Worm (Caenorhabditis elegans) whole organism, early embryonic: Measurements from ENCODE around the gene M117.1.

ENCODE experiments used
- ama-1 ChIP-seq: fragments of 150-350 bp; optimal IDR thresholded peaks from 2 replicates; lab custom pipeline; 2014
- ceh-13 ChIP-seq: fragments of 200-800 bp; sonication (Bioruptor generic); optimal IDR thresholded peaks from 2 replicates; lab custom pipeline; 2018; ENCODE audit warnings: mild to moderate bottlenecking, missing genetic modification characterization, missing compliant biosample characterization
- ceh-36 ChIP-seq: sonication (generic microtip); optimal IDR thresholded peaks from 2 replicates; lab custom pipeline; 2016; ENCODE audit warnings: missing genetic modification characterization, inconsistent platforms, missing compliant biosample characterization
- flt-1 ChIP-seq: fragments of 200-800 bp; sonication (Bioruptor generic); IDR thresholded peaks from 2 replicates; pipeline ENCODE4 v1.3.6; 2022; ENCODE audit warnings: missing genetic modification characterization, missing compliant biosample characterization
- hmbx-1 ChIP-seq: sonication (generic microtip); optimal IDR thresholded peaks from 2 replicates; lab custom pipeline; 2016; ENCODE audit warnings: mild to moderate bottlenecking, missing genetic modification characterization, missing compliant biosample characterization
- tra-4 ChIP-seq: sonication (generic microtip); optimal IDR thresholded peaks from 2 replicates; lab custom pipeline; 2017; ENCODE audit warnings: missing genetic modification characterization, missing compliant biosample characterization

ce11 chrIV:11772119-11772518, 41.9 kb upstream of the M117.1 start:
- TF ChIP-seq ama-1 (lab: Kevin White, UChicago): no peak
- no peak for TF ChIP-seq ceh-36
- no peak for TF ChIP-seq tra-4 (tag; lab: Kevin White, UChicago)
- no peak for TF ChIP-seq hmbx-1 (tag; lab: Kevin White, UChicago)
- TF ChIP-seq ceh-13 (GFP tag; lab: Kevin White, UChicago): no peak
- no peak for TF ChIP-seq flt-1
